Fruit fly (Drosophila melanogaster): ENCODE measurements around the gene CG11686.
A peak's percentile ranks its signal among the peaks of the same experiment; 100 is the strongest.

The CG11686 gene

dm6 chr3R:13309133-13309711 is 49.1 kb downstream of the CG11686 start (continued):
- TF ChIP-seq CG14710 (tag; optimal IDR thresholded peaks at IDR 0.05), result peak; percentile 36
- TF ChIP-seq Myb (GFP tag; optimal IDR thresholded peaks at IDR 0.05), result peak; percentile 82
- peak; percentile 42 for TF ChIP-seq CG2116 (GFP tag; optimal IDR thresholded peaks at IDR 0.05)
- no peak for TF ChIP-seq Jarid2 (GFP tag; optimal IDR thresholded peaks at IDR 0.05)
- no peak for TF ChIP-seq CG2678 (tag; optimal IDR thresholded peaks at IDR 0.05)
- no peak for TF ChIP-seq dmrt11E (tag; optimal IDR thresholded peaks at IDR 0.05)
- TF ChIP-seq Dad (GFP tag; optimal IDR thresholded peaks at IDR 0.05), result no peak
- TF ChIP-seq CG2875 (GFP tag; optimal IDR thresholded peaks at IDR 0.05), result no peak
- TF ChIP-seq lmd (GFP tag; IDR thresholded peaks at IDR 0.05), result no peak
- no peak for TF ChIP-seq CTCF (GFP tag; optimal IDR thresholded peaks at IDR 0.05)
- TF ChIP-seq CG18011 (GFP tag; optimal IDR thresholded peaks at IDR 0.05), result peak; percentile 11
- no peak for TF ChIP-seq fd3F (GFP tag; optimal IDR thresholded peaks at IDR 0.05)
- no peak for TF ChIP-seq CG16779 (GFP tag; IDR thresholded peaks at IDR 0.05)
- TF ChIP-seq NK7.1 (GFP tag; optimal IDR thresholded peaks at IDR 0.05), result no peak
- TF ChIP-seq gfzf (GFP tag; optimal IDR thresholded peaks at IDR 0.05), result peak; percentile 98
- TF ChIP-seq CG9215 (GFP tag; IDR thresholded peaks at IDR 0.05), result no peak
- TF ChIP-seq dan (GFP tag; IDR thresholded peaks at IDR 0.05), result no peak
- no peak for TF ChIP-seq CG15269 (tag; optimal IDR thresholded peaks at IDR 0.05)
- TF ChIP-seq Atf-2 (GFP tag; optimal IDR thresholded peaks at IDR 0.05), result no peak
- no peak for TF ChIP-seq esg (GFP tag; conservative IDR thresholded peaks at IDR 0.05)
- TF ChIP-seq CG17829 (tag; optimal IDR thresholded peaks at IDR 0.05), result peak; percentile 0
- TF ChIP-seq Hmx (GFP tag; optimal IDR thresholded peaks at IDR 0.05), result no peak
- TF ChIP-seq trem (tag; optimal IDR thresholded peaks at IDR 0.05), result peak; percentile 45
- TF ChIP-seq ro (GFP tag; IDR thresholded peaks at IDR 0.05), result no peak
- peak; percentile 96 for TF ChIP-seq E2f2 (GFP tag; IDR thresholded peaks at IDR 0.05)
- TF ChIP-seq kay (GFP tag; optimal IDR thresholded peaks at IDR 0.05), result no peak
- TF ChIP-seq CG12299 (tag; optimal IDR thresholded peaks at IDR 0.05), result no peak
- no peak for TF ChIP-seq ssp (GFP tag; IDR thresholded peaks at IDR 0.05)
- TF ChIP-seq chif (GFP tag; optimal IDR thresholded peaks at IDR 0.05), result no peak
- peak; percentile 44 for TF ChIP-seq BEAF-32 (GFP tag; optimal IDR thresholded peaks at IDR 0.05)
- TF ChIP-seq tin (GFP tag; optimal IDR thresholded peaks at IDR 0.05), result no peak
- TF ChIP-seq YL-1 (GFP tag; optimal IDR thresholded peaks at IDR 0.05), result peak; percentile 22
- peak; percentile 51 for TF ChIP-seq CG15514 (GFP tag; optimal IDR thresholded peaks at IDR 0.05)
- TF ChIP-seq corto (GFP tag; optimal IDR thresholded peaks at IDR 0.05), result no peak
- TF ChIP-seq HmgD (GFP tag; optimal IDR thresholded peaks at IDR 0.05), result peak; percentile 55
- TF ChIP-seq CG10431 (GFP tag; optimal IDR thresholded peaks at IDR 0.05), result no peak
- no peak for TF ChIP-seq CkIIα-i1 (GFP tag; IDR thresholded peaks at IDR 0.05)
- no peak for TF ChIP-seq H2.0 (GFP tag; IDR thresholded peaks at IDR 0.05)
- TF ChIP-seq klu (GFP tag; IDR thresholded peaks at IDR 0.05), result no peak
- TF ChIP-seq CG15073 (GFP tag; optimal IDR thresholded peaks at IDR 0.05), result no peak
- peak; percentile 29; the same call in 1 of the 3 replicates for TF ChIP-seq CG16813 (GFP tag; IDR thresholded peaks at IDR 0.05; ENCODE audit: partially characterized antibody)
- TF ChIP-seq CG2129 (GFP tag; IDR thresholded peaks at IDR 0.05; ENCODE audit: partially characterized antibody), result no peak
- no peak for TF ChIP-seq CG32767 (GFP tag; IDR thresholded peaks at IDR 0.05)
- no peak for TF ChIP-seq cas (GFP tag; IDR thresholded peaks at IDR 0.05)
- no peak for TF ChIP-seq wor (GFP tag; IDR thresholded peaks at IDR 0.05)
- no peak for TF ChIP-seq CG2120 (GFP tag; optimal IDR thresholded peaks at IDR 0.05)
- TF ChIP-seq cwo (GFP tag; optimal IDR thresholded peaks at IDR 0.05), result no peak
- no peak for TF ChIP-seq maf-S (GFP tag; optimal IDR thresholded peaks at IDR 0.05)
- no peak for TF ChIP-seq CG3163 (GFP tag; optimal IDR thresholded peaks at IDR 0.05)
- TF ChIP-seq CG3847 (GFP tag; IDR thresholded peaks at IDR 0.05), result no peak; the same call in 1 of the 2 replicates
- TF ChIP-seq CG10321 (GFP tag; IDR thresholded peaks at IDR 0.05), result no peak
- TF ChIP-seq stwl (tag; optimal IDR thresholded peaks at IDR 0.05), result peak; percentile 85

All from whole organism, embryonic.